Comparison of ENCODE assay signal across 1 fruit fly cellular context in genomic region chrX:6031692-6032091, dm6.
TF ChIP-seq lines count a peak whose summit lies in the region.

No protein-coding gene starts in this region.

TF ChIP-seq in whole organism, embryonic, 481 proteins besides CTCF, POLR2A, EP300 and RAD21 (continued from another document):
- peak; percentile 55 for TF ChIP-seq CG15514 (GFP tag; optimal IDR thresholded peaks at IDR 0.05; lab: Kevin White, UChicago)
- peak; percentile 82 for TF ChIP-seq CG6813 (GFP tag; optimal IDR thresholded peaks at IDR 0.05; lab: Kevin White, UChicago)
- peak; percentile 65 for TF ChIP-seq CG13624 (GFP tag; optimal IDR thresholded peaks at IDR 0.05; lab: Kevin White, UChicago)
- TF ChIP-seq CG12659 (GFP tag; optimal IDR thresholded peaks at IDR 0.05; lab: Kevin White, UChicago), result peak; percentile 69
- TF ChIP-seq odd (GFP tag; optimal IDR thresholded peaks at IDR 0.05; lab: Kevin White, UChicago), result peak; percentile 79
- TF ChIP-seq pzg (GFP tag; optimal IDR thresholded peaks at IDR 0.05; lab: Kevin White, UChicago), result no peak
- TF ChIP-seq CG18262 (tag; optimal IDR thresholded peaks at IDR 0.05; lab: Kevin White, UChicago), result peak; percentile 79
- peak; percentile 61 for TF ChIP-seq en (GFP tag; optimal IDR thresholded peaks at IDR 0.05; lab: Kevin White, UChicago)
- peak; percentile 64 for TF ChIP-seq CG2202 (tag; optimal IDR thresholded peaks at IDR 0.05; lab: Kevin White, UChicago)
- TF ChIP-seq CG14860 (GFP tag; IDR thresholded peaks at IDR 0.05; lab: Robert Waterston, UW; ENCODE audit: partially characterized antibody), result no peak
- no peak for TF ChIP-seq hbn (GFP tag; IDR thresholded peaks at IDR 0.05; lab: Robert Waterston, UW; ENCODE audit: partially characterized antibody)
- TF ChIP-seq CG9797 (GFP tag; optimal IDR thresholded peaks at IDR 0.05; lab: Kevin White, UChicago), result no peak
- TF ChIP-seq ci (GFP tag; IDR thresholded peaks at IDR 0.05; lab: Robert Waterston, UW), result peak; percentile 92
- peak; percentile 86 for TF ChIP-seq lab (GFP tag; optimal IDR thresholded peaks at IDR 0.05; lab: Kevin White, UChicago)
